Fruit fly (Drosophila melanogaster) whole organism, embryonic: ENCODE results near the gene ZnT77C.

Source experiments
- Awh ChIP-seq: fragments of 200-800 bp; sonication (Bioruptor generic); IDR thresholded peaks from 2 replicates; pipeline ENCODE4, ENCODE4 v1.3.6; 2022; ENCODE audit warnings: missing biosample characterization, missing genetic modification characterization
- B-H2 ChIP-seq: fragments of 200-800 bp; sonication (Bioruptor generic); optimal IDR thresholded peaks from 2 replicates; lab custom pipeline; 2018; ENCODE audit warnings: missing biosample characterization, mild to moderate bottlenecking, missing genetic modification characterization
- CG1024 ChIP-seq: fragments of 200-800 bp; sonication (Bioruptor generic); IDR thresholded peaks from 2 replicates; pipeline ENCODE4 v1.3.6; 2022; ENCODE audit warnings: missing biosample characterization, missing genetic modification characterization
- CG10366 ChIP-seq: fragments of 200-800 bp; sonication (Bioruptor generic); IDR thresholded peaks from 2 replicates; pipeline ENCODE4 v1.3.6; 2022; ENCODE audit warnings: missing biosample characterization, missing genetic modification characterization
- CG10462 ChIP-seq: fragments of 200-800 bp; sonication (Bioruptor generic); optimal IDR thresholded peaks from 2 replicates; lab custom pipeline; 2016; ENCODE audit warnings: missing biosample characterization, missing genetic modification characterization
- CG12071 ChIP-seq: fragments of 200-800 bp; sonication (Bioruptor generic); optimal IDR thresholded peaks from 3 replicates; lab custom pipeline; 2018; ENCODE audit warnings: missing biosample characterization, mild to moderate bottlenecking, missing genetic modification characterization
- CG12391 ChIP-seq: fragments of 200-800 bp; sonication (Bioruptor generic); optimal IDR thresholded peaks from 3 replicates; lab custom pipeline; 2018; ENCODE audit warnings: missing biosample characterization, mild to moderate bottlenecking, missing genetic modification characterization, moderate library complexity
- CG12659 ChIP-seq: fragments of 200-800 bp; sonication (Bioruptor generic); optimal IDR thresholded peaks from 3 replicates; lab custom pipeline; 2017; ENCODE audit warnings: mild to moderate bottlenecking, missing biosample characterization, missing genetic modification reagents, missing genetic modification characterization
- CG12744 ChIP-seq: fragments of 200-800 bp; sonication (Bioruptor generic); optimal IDR thresholded peaks from 2 replicates; lab custom pipeline; 2016; ENCODE audit warnings: missing biosample characterization, missing genetic modification characterization
- CG15269 ChIP-seq: fragments of 200-800 bp; sonication (Bioruptor generic); optimal IDR thresholded peaks from 2 replicates; lab custom pipeline; 2018; ENCODE audit warnings: missing biosample characterization, mild to moderate bottlenecking, missing genetic modification characterization, moderate library complexity
- CG1529 ChIP-seq: fragments of 200-800 bp; sonication (Bioruptor generic); optimal IDR thresholded peaks from 3 replicates; lab custom pipeline; 2018; ENCODE audit warnings: missing biosample characterization, missing genetic modification characterization
- CG1603 ChIP-seq: fragments of 200-800 bp; sonication (Bioruptor generic); optimal IDR thresholded peaks from 2 replicates; lab custom pipeline; 2019; ENCODE audit warnings: missing biosample characterization, mild to moderate bottlenecking, missing genetic modification characterization, moderate library complexity
- CG16815 ChIP-seq: fragments of 200-800 bp; sonication (Bioruptor generic); optimal IDR thresholded peaks from 3 replicates; lab custom pipeline; 2017; ENCODE audit warnings: missing biosample characterization, mild to moderate bottlenecking, missing genetic modification characterization
- CG17612 ChIP-seq: fragments of 200-800 bp; sonication (Bioruptor generic); IDR thresholded peaks from 2 replicates; pipeline ENCODE4 v1.3.6; 2022; ENCODE audit warnings: missing biosample characterization, missing genetic modification characterization
- CG31365 ChIP-seq: fragments of 200-800 bp; sonication (Bioruptor generic); optimal IDR thresholded peaks from 2 replicates; lab custom pipeline; 2018; ENCODE audit warnings: missing biosample characterization, mild to moderate bottlenecking, missing genetic modification characterization
- CG32772 ChIP-seq: fragments of 200-800 bp; sonication (Bioruptor generic); IDR thresholded peaks from 2 replicates; pipeline ENCODE4 v1.3.6; 2022; ENCODE audit warnings: missing biosample characterization, missing genetic modification characterization
- CG3995 ChIP-seq: fragments of 200-800 bp; sonication (Bioruptor generic); optimal IDR thresholded peaks from 3 replicates; lab custom pipeline; 2016; ENCODE audit warnings: missing biosample characterization, missing genetic modification characterization
- CG4730 ChIP-seq: fragments of 200-800 bp; sonication (Bioruptor generic); IDR thresholded peaks from 2 replicates; pipeline ENCODE4 v1.3.6; 2022; ENCODE audit warnings: missing biosample characterization, missing genetic modification characterization
- CG8765 ChIP-seq: fragments of 200-800 bp; sonication (Bioruptor generic); IDR thresholded peaks from 2 replicates; pipeline ENCODE4 v1.3.6; 2022; ENCODE audit warnings: missing biosample characterization, missing genetic modification characterization
- CHES-1-like ChIP-seq: fragments of 200-800 bp; sonication (Bioruptor generic); optimal IDR thresholded peaks from 2 replicates; lab custom pipeline; 2016; ENCODE audit warnings: missing biosample characterization, missing genetic modification characterization
- CTCF ChIP-seq: fragments of 200-800 bp; sonication (Bioruptor generic); optimal IDR thresholded peaks from 2 replicates; lab custom pipeline; 2017; ENCODE audit warnings: missing biosample characterization, mild to moderate bottlenecking, missing genetic modification characterization, moderate library complexity
- Doc2 ChIP-seq: fragments of 200-800 bp; sonication (Bioruptor generic); IDR thresholded peaks from 2 replicates; pipeline ENCODE4 v1.3.6; 2022; ENCODE audit warnings: missing biosample characterization, missing genetic modification characterization
- Gug ChIP-seq: fragments of 200-800 bp; sonication (Bioruptor generic); IDR thresholded peaks from 4 replicates; pipeline ENCODE4 v1.3.6; 2022; ENCODE audit warnings: missing biosample characterization, missing genetic modification characterization
- HLH3B ChIP-seq: fragments of 200-800 bp; sonication (Bioruptor generic); IDR thresholded peaks from 2 replicates; pipeline ENCODE4 v1.3.6; 2022; ENCODE audit warnings: missing biosample characterization, missing genetic modification characterization
- Hmr ChIP-seq: fragments of 200-800 bp; sonication (Bioruptor generic); optimal IDR thresholded peaks from 3 replicates; lab custom pipeline; 2017; ENCODE audit warnings: mild to moderate bottlenecking, missing biosample characterization, missing genetic modification reagents, missing genetic modification characterization
- Max ChIP-seq: fragments of 200-800 bp; sonication (Bioruptor generic); optimal IDR thresholded peaks from 2 replicates; lab custom pipeline; 2016; ENCODE audit warnings: missing biosample characterization, mild to moderate bottlenecking, missing genetic modification characterization
- Scr ChIP-seq: fragments of 200-800 bp; sonication (Bioruptor generic); IDR thresholded peaks from 2 replicates; pipeline ENCODE4 v1.3.6; 2022; ENCODE audit warnings: missing biosample characterization, missing genetic modification characterization; ENCODE audit not compliant: partially characterized antibody
- Side ChIP-seq: fragments of 200-800 bp; sonication (Bioruptor generic); optimal IDR thresholded peaks from 2 replicates; lab custom pipeline; 2016; ENCODE audit warnings: missing biosample characterization, missing genetic modification characterization
- Stat92E ChIP-seq, 3 experiments: fragments of >200 bp in 2 of 3; fragments of 200-800 bp in 1 of 3; sonication (Bioruptor generic) in 1 of 3; optimal IDR thresholded peaks; 2 replicates each; lab custom pipeline; 2017 to 2019; ENCODE audit warnings: missing biosample characterization in 3 of 3, missing genetic modification characterization in 3 of 3, mild to moderate bottlenecking in 1 of 3, moderate library complexity in 1 of 3
- TFAM ChIP-seq: fragments of 200-800 bp; sonication (Bioruptor generic); optimal IDR thresholded peaks from 2 replicates; lab custom pipeline; 2017; ENCODE audit warnings: missing biosample characterization, missing genetic modification characterization, inconsistent platforms
- Trl ChIP-seq, 3 experiments: fragments of >200 bp in 2 of 3; fragments of 200-800 bp in 1 of 3; sonication (Bioruptor generic) in 1 of 3; optimal IDR thresholded peaks; 2 replicates in 1 of 3; 3 replicates in 2 of 3; lab custom pipeline; 2016 to 2017; ENCODE audit warnings: missing biosample characterization in 1 of 3, missing genetic modification characterization in 1 of 3
- abd-A ChIP-seq: fragments of 200-800 bp; sonication (Bioruptor generic); optimal IDR thresholded peaks from 3 replicates; lab custom pipeline; 2019; ENCODE audit warnings: missing biosample characterization, mild to moderate bottlenecking, missing genetic modification characterization, moderate library complexity
- bbx ChIP-seq: fragments of 200-800 bp; sonication (Bioruptor generic); IDR thresholded peaks from 2 replicates; pipeline ENCODE4 v1.3.6; 2022; ENCODE audit warnings: missing biosample characterization, missing genetic modification characterization; ENCODE audit not compliant: partially characterized antibody
- chif ChIP-seq, 2 experiments: fragments of 200-800 bp; sonication (Bioruptor generic); optimal IDR thresholded peaks; 3 replicates each; lab custom pipeline; 2016; ENCODE audit warnings: missing biosample characterization in 2 of 2, missing genetic modification characterization in 2 of 2
- fru ChIP-seq: fragments of >200 bp; optimal IDR thresholded peaks from 2 replicates; lab custom pipeline; 2017
- grau ChIP-seq: fragments of 200-800 bp; optimal IDR thresholded peaks from 3 replicates; lab custom pipeline; 2019; ENCODE audit warnings: missing biosample characterization, mild to moderate bottlenecking, missing genetic modification characterization, moderate library complexity
- h ChIP-seq: fragments of >200 bp; optimal IDR thresholded peaks from 2 replicates; lab custom pipeline; 2017
- hb ChIP-seq: fragments of 200-800 bp; sonication (Bioruptor generic); IDR thresholded peaks from 3 replicates; pipeline ENCODE4 v1.3.6; 2022; ENCODE audit warnings: missing biosample characterization, missing genetic modification characterization; ENCODE audit not compliant: partially characterized antibody
- hkb ChIP-seq, 2 experiments: fragments of 200-800 bp in 1 of 2; fragments of >200 bp in 1 of 2; sonication (Bioruptor generic) in 1 of 2; IDR thresholded peaks in 1 of 2; optimal IDR thresholded peaks in 1 of 2; 2 replicates each; pipeline versions ENCODE4 v1.3.6 to Lab custom; 2017 to 2022; ENCODE audit warnings: missing biosample characterization in 1 of 2, missing genetic modification characterization in 1 of 2
- lov ChIP-seq, 2 experiments: fragments of 200-800 bp in 1 of 2; fragments of >200 bp in 1 of 2; sonication (Bioruptor generic) in 1 of 2; IDR thresholded peaks in 1 of 2; optimal IDR thresholded peaks in 1 of 2; 2 replicates in 1 of 2; 3 replicates in 1 of 2; pipeline versions ENCODE4 v1.3.6 to Lab custom; 2017 to 2022; ENCODE audit warnings: missing biosample characterization in 1 of 2, missing genetic modification characterization in 1 of 2
- pb ChIP-seq: fragments of 200-800 bp; sonication (Bioruptor generic); optimal IDR thresholded peaks from 3 replicates; lab custom pipeline; 2016; ENCODE audit warnings: missing biosample characterization, missing genetic modification characterization
- run ChIP-seq: fragments of 200-800 bp; sonication (Bioruptor generic); optimal IDR thresholded peaks from 3 replicates; lab custom pipeline; 2018; ENCODE audit warnings: missing biosample characterization, mild to moderate bottlenecking, missing genetic modification characterization
- sens-2 ChIP-seq: fragments of 200-800 bp; sonication (Bioruptor generic); IDR thresholded peaks from 2 replicates; pipeline ENCODE4 v1.3.6; 2022; ENCODE audit warnings: missing biosample characterization, missing genetic modification characterization
- slp2 ChIP-seq: fragments of 200-800 bp; sonication (Bioruptor generic); optimal IDR thresholded peaks from 2 replicates; lab custom pipeline; 2016; ENCODE audit warnings: missing biosample characterization, missing genetic modification characterization
- stwl ChIP-seq: fragments of 200-800 bp; sonication (Bioruptor generic); optimal IDR thresholded peaks from 3 replicates; lab custom pipeline; 2018; ENCODE audit warnings: missing biosample characterization, mild to moderate bottlenecking, missing genetic modification characterization, moderate library complexity
- tap ChIP-seq: fragments of 200-800 bp; optimal IDR thresholded peaks from 3 replicates; lab custom pipeline; 2019; ENCODE audit warnings: missing biosample characterization, mild to moderate bottlenecking, missing genetic modification characterization, moderate library complexity
- unc-4 ChIP-seq: fragments of 200-800 bp; sonication (Bioruptor generic); IDR thresholded peaks from 2 replicates; pipeline ENCODE4 v1.3.6; 2022; ENCODE audit warnings: missing biosample characterization, missing genetic modification characterization; ENCODE audit not compliant: partially characterized antibody
- wek ChIP-seq: fragments of 200-800 bp; sonication (Bioruptor generic); optimal IDR thresholded peaks from 3 replicates; lab custom pipeline; 2018; ENCODE audit warnings: missing biosample characterization, mild to moderate bottlenecking, missing genetic modification characterization, moderate library complexity
- zfh2 ChIP-seq: fragments of 200-800 bp; sonication (Bioruptor generic); optimal IDR thresholded peaks from 2 replicates; lab custom pipeline; 2016; ENCODE audit warnings: missing biosample characterization, missing genetic modification characterization

Gene ZnT77C

dm6 chr3L:20494780-20495591 is at the start of gene ZnT77C (continued):
- no peak for TF ChIP-seq Trl (optimal IDR thresholded peaks at IDR 0.05; lab: Kevin White, UChicago)
- TF ChIP-seq Trl (GFP tag; optimal IDR thresholded peaks at IDR 0.05; lab: Kevin White, UChicago), result no peak
- peak; percentile 35; the same call in 1 of the 2 replicates for TF ChIP-seq Scr (GFP tag; lab: Robert Waterston, UW)
- TF ChIP-seq Doc2, result no peak
- no peak for TF ChIP-seq CG1529
- no peak for TF ChIP-seq TFAM (GFP tag; lab: Kevin White, UChicago)
- no peak for TF ChIP-seq CG12071
- no peak for TF ChIP-seq wek (GFP tag; lab: Kevin White, UChicago)
- TF ChIP-seq CG17612 (GFP tag; lab: Robert Waterston, UW), result no peak
- no peak for TF ChIP-seq CG1024
- peak; percentile 15 for TF ChIP-seq Hmr (GFP tag; lab: Kevin White, UChicago)
- TF ChIP-seq CG10366 (GFP tag; lab: Robert Waterston, UW), result no peak
- TF ChIP-seq CG32772, result no peak
- peak; percentile 40 for TF ChIP-seq CG15269
- TF ChIP-seq B-H2 (GFP tag; lab: Kevin White, UChicago), result peak; percentile 25
- no peak for TF ChIP-seq CG16815 (GFP tag; lab: Kevin White, UChicago)
- no peak for TF ChIP-seq slp2 (GFP tag; lab: Kevin White, UChicago)
- TF ChIP-seq hb (GFP tag; lab: Robert Waterston, UW), result no peak
- no peak for TF ChIP-seq lov (optimal IDR thresholded peaks at IDR 0.05; lab: Kevin White, UChicago)
- TF ChIP-seq lov (GFP tag; IDR thresholded peaks at IDR 0.05; lab: Robert Waterston, UW), result no peak
- TF ChIP-seq Gug (GFP tag; lab: Robert Waterston, UW), result no peak
- TF ChIP-seq abd-A (tag; lab: Kevin White, UChicago), result no peak
- no peak for TF ChIP-seq grau (tag; lab: Kevin White, UChicago)
- TF ChIP-seq run (tag; lab: Kevin White, UChicago), result no peak
- no peak for TF ChIP-seq Max (GFP tag; lab: Kevin White, UChicago)
- TF ChIP-seq Stat92E (GFP tag; optimal IDR thresholded peaks at IDR 0.05; lab: Kevin White, UChicago), result no peak
- TF ChIP-seq zfh2 (GFP tag; lab: Kevin White, UChicago), result no peak
- TF ChIP-seq CHES-1-like, result no peak
- no peak for TF ChIP-seq tap
- no peak for TF ChIP-seq hkb (optimal IDR thresholded peaks at IDR 0.05; lab: Kevin White, UChicago)
- no peak for TF ChIP-seq hkb (GFP tag; IDR thresholded peaks at IDR 0.05; lab: Robert Waterston, UW)
- TF ChIP-seq Awh, result no peak
- TF ChIP-seq h (lab: Kevin White, UChicago), result no peak
- no peak for TF ChIP-seq fru (lab: Kevin White, UChicago)
- TF ChIP-seq HLH3B (GFP tag; lab: Robert Waterston, UW), result no peak
- no peak for TF ChIP-seq CTCF (GFP tag; lab: Kevin White, UChicago)
- peak; percentile 93 for TF ChIP-seq CG3995 (GFP tag; lab: Kevin White, UChicago)
- TF ChIP-seq chif (GFP tag; optimal IDR thresholded peaks at IDR 0.05; lab: Kevin White, UChicago), result no peak
- no peak for TF ChIP-seq sens-2 (GFP tag; lab: Robert Waterston, UW)
- TF ChIP-seq bbx (GFP tag; lab: Robert Waterston, UW), result 0 out of 2 replicates have a peak, but pooled peaks have one; percentile 6
- no peak for TF ChIP-seq pb (GFP tag; lab: Kevin White, UChicago)
- TF ChIP-seq CG31365 (tag; lab: Kevin White, UChicago), result no peak
- peak; percentile 77 for TF ChIP-seq stwl (tag; lab: Kevin White, UChicago)
- no peak for TF ChIP-seq CG10462 (GFP tag; lab: Kevin White, UChicago)
- no peak for TF ChIP-seq CG12744 (GFP tag; lab: Kevin White, UChicago)
- no peak for TF ChIP-seq CG8765 (GFP tag; lab: Robert Waterston, UW)
- TF ChIP-seq CG4730 (GFP tag; lab: Robert Waterston, UW), result no peak
- no peak for TF ChIP-seq CG12391 (tag; lab: Kevin White, UChicago)
- TF ChIP-seq unc-4 (GFP tag; lab: Robert Waterston, UW), result no peak
- TF ChIP-seq CG1603, result peak; percentile 58
- TF ChIP-seq CG12659 (GFP tag; lab: Kevin White, UChicago), result peak; percentile 22
- TF ChIP-seq Side (GFP tag; lab: Kevin White, UChicago), result no peak
